Worm (Caenorhabditis elegans) whole organism, L4/young adult: ENCODE results near the gene rga-1.

Source experiments
- W03F9.2 ChIP-seq: fragments of 150-350 bp; optimal IDR thresholded peaks from 2 replicates; lab custom pipeline; 2014; ENCODE audit warnings: missing biosample characterization, missing genetic modification characterization
- dao-5 ChIP-seq: sonication (generic microtip); optimal IDR thresholded peaks from 2 replicates; lab custom pipeline; 2016; ENCODE audit warnings: missing genotype, missing genetic modification characterization, moderate library complexity, missing compliant biosample characterization

ce11 chrII:11479076-11479475 lies 14.4 kb downstream of the rga-1 start, which contains the start of gene W02B12.12:
- TF ChIP-seq dao-5, result no peak
- no peak for TF ChIP-seq W03F9.2
